Worm (Caenorhabditis elegans): ENCODE data around the gene K08D8.11.

Gene K08D8.11

DNA sequence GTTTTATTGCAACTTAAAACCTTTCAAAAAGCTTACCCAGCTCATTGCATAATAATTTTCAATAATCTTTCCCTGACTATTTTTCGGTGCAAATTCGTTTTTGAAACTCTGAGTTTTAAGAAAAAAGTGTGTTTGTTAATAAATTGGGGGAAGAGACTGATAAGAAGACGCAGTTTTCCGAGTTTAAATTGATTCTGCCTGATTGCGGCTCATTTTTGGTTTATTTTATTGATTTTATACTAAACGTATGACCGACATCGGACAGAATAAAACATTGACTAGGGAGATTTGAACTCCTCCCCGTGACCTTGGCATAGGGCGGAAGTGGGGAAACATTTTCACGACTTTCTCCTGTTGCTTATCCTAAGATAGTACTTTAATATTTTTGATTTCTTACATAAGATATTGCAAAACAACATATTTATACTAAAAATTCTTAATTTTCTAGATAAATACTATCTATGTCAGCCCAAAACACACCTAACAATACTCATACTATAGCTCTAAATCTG lies 1.3 kb downstream of the K08D8.11 start, which contains the start of gene K08D8.7:
TSS of gene K08D8.7 (plus strand) at position 462 of the 512 bp plus-strand sequence.
- TF ChIP-seq pha-4 (tag; optimal IDR thresholded peaks at IDR 0.05) (peak; percentile 28), egl-5 (tag; optimal IDR thresholded peaks at IDR 0.05) (no peak), elt-2 (tag; optimal IDR thresholded peaks at IDR 0.05) (peak; percentile 71), pqm-1 (tag; optimal IDR thresholded peaks at IDR 0.05) (peak; percentile 3), nhr-43 (tag; optimal IDR thresholded peaks at IDR 0.05; ENCODE audit: poor library complexity, severe bottlenecking) (no peak), ceh-9 (tag; optimal IDR thresholded peaks at IDR 0.05) (no peak), nfya-1 (tag; optimal IDR thresholded peaks at IDR 0.05; ENCODE audit: insufficient read depth) (no peak), fos-1 (tag; optimal IDR thresholded peaks at IDR 0.05) (no peak), aly-2 (tag; optimal IDR thresholded peaks at IDR 0.05) (no peak), R02D3.7 (tag; optimal IDR thresholded peaks at IDR 0.05) (no peak), egl-27 (tag; optimal IDR thresholded peaks at IDR 0.05) (no peak), ceh-28 (tag; optimal IDR thresholded peaks at IDR 0.05) (no peak), lin-39 (tag; optimal IDR thresholded peaks at IDR 0.05) (no peak), ama-1 (optimal IDR thresholded peaks at IDR 0.05) (no peak)

DNA sequence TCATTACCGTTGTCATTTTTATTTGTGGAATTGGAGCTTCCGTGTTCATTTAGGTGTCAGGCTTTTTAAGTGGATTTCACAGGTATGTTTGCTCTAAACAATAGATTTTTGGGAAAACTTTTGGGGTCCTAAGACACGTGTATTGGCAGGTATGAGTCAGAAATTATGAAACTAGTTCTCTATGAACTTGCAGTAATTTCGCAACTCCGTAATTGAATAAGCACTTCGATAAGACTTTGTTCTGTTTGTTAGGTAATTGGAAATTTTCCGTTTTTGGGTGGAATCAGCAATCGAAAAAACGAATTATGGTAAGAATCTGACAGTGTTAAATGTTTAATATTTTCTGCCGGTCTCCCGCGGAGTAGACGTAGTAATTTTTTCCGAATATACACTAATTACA lies 2.0 kb downstream of the K08D8.11 start:
- TF ChIP-seq nfya-1 (tag; optimal IDR thresholded peaks at IDR 0.05; ENCODE audit: insufficient read depth) (no peak), zag-1 (tag; optimal IDR thresholded peaks at IDR 0.05) (no peak), pha-4 (tag; optimal IDR thresholded peaks at IDR 0.05) (no peak), fos-1 (tag; optimal IDR thresholded peaks at IDR 0.05) (no peak), nhr-12 (tag; optimal IDR thresholded peaks at IDR 0.05) (no peak), hmg-11 (tag; optimal IDR thresholded peaks at IDR 0.05) (no peak), tbx-2 (tag; optimal IDR thresholded peaks at IDR 0.05) (no peak), nhr-43 (tag; optimal IDR thresholded peaks at IDR 0.05; ENCODE audit: poor library complexity, severe bottlenecking) (no peak), lin-15B (tag; optimal IDR thresholded peaks at IDR 0.05) (no peak), lsy-12 (tag; optimal IDR thresholded peaks at IDR 0.05) (no peak)

DNA sequence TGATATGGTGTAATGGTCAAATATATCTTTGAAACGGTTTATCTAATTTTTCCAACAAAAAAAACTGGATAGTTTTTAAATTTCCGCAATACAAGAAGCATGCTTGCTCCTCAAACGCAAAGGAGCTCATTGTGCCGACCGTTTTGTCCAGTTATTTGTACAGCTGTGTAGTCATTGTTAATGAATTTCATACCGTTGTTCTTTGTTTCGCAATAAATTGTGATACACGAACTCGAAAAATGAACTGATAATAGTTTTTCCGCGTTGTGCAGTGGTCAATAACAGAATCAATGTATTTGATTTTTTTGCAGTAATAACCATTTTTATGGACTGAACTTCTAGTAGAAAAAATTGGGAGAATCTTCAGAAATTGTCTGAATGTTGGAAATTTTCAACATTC lies 3.7 kb downstream of the K08D8.11 start:
- TF ChIP-seq elt-2 (tag; optimal IDR thresholded peaks at IDR 0.05) = peak; percentile 10
- peak; percentile 10 for TF ChIP-seq pha-4 (tag; optimal IDR thresholded peaks at IDR 0.05)
- no peak for TF ChIP-seq nhr-25 (tag; optimal IDR thresholded peaks at IDR 0.05)

DNA sequence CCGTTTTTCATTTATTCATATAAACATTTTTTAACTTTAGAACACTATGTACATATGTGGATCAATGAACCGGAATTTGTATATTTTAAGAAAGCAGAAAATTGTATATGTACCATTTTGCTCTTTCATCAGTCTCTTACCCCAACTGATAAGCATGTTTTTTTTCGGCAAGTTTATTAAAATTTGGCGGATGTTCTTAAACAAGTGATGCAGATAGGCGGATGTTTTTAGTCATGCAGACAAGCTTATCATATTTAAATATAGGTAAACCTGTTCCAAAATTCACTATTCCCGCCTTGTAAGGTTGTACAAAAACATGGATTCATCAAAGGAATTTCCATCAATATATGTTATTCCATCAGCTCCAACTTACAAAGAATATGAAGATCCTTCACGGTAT lies 4.3 kb downstream of the K08D8.11 start, which contains the start of gene K08D8.9:
TSS of gene K08D8.9 (plus strand) at position 301 of the 400 bp plus-strand sequence.
- TF ChIP-seq nhr-11 (tag; optimal IDR thresholded peaks at IDR 0.05) = no peak
- TF ChIP-seq fkh-2 (tag; optimal IDR thresholded peaks at IDR 0.05) = no peak
- no peak for TF ChIP-seq mdl-1 (tag; optimal IDR thresholded peaks at IDR 0.05)
- no peak for TF ChIP-seq zag-1 (tag; optimal IDR thresholded peaks at IDR 0.05)
- no peak for TF ChIP-seq R02D3.7 (tag; optimal IDR thresholded peaks at IDR 0.05)
- no peak for TF ChIP-seq pha-4 (tag; optimal IDR thresholded peaks at IDR 0.05)
- TF ChIP-seq pqm-1 (tag; optimal IDR thresholded peaks at IDR 0.05) = no peak
- no peak for TF ChIP-seq aly-2 (tag; optimal IDR thresholded peaks at IDR 0.05)
- TF ChIP-seq nhr-28 (tag; optimal IDR thresholded peaks at IDR 0.05) = no peak
- TF ChIP-seq ama-1 (optimal IDR thresholded peaks at IDR 0.05) = no peak
- no peak for TF ChIP-seq fos-1 (tag; optimal IDR thresholded peaks at IDR 0.05)
- TF ChIP-seq lin-39 (tag; optimal IDR thresholded peaks at IDR 0.05) = no peak
- no peak for TF ChIP-seq nfya-1 (tag; optimal IDR thresholded peaks at IDR 0.05; ENCODE audit: insufficient read depth)

DNA sequence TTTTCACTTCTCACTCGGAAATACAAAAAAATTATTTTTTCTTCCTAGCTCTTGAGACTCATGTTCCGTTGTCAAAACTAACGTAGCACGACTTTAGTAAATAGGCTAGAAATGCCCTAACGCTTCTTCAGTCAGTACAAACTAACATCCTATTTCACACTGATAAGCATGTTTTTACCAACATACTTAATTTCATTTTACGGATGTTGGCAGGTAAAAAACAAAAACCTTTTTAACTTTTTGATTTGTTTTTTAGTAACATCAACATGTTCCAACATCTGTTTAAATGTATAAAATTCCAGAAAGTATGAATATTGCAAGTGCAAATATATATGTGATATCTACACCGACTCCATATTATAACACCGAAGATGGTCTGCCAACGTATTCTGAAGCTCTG lies 5.2 kb downstream of the K08D8.11 start, which contains the start of gene K08D8.10:
TSS of gene K08D8.10 (plus strand) at position 301 of the 400 bp plus-strand sequence.
- no peak for TF ChIP-seq fkh-10 (GFP tag; optimal IDR thresholded peaks at IDR 0.05)
- no peak for TF ChIP-seq mdl-1 (tag; optimal IDR thresholded peaks at IDR 0.05)
- TF ChIP-seq nhr-11 (tag; optimal IDR thresholded peaks at IDR 0.05) = no peak
- TF ChIP-seq nhr-77 (tag; optimal IDR thresholded peaks at IDR 0.05) = no peak
- TF ChIP-seq nhr-76 (tag; optimal IDR thresholded peaks at IDR 0.05) = no peak
- no peak for TF ChIP-seq lsy-12 (tag; optimal IDR thresholded peaks at IDR 0.05)

DNA sequence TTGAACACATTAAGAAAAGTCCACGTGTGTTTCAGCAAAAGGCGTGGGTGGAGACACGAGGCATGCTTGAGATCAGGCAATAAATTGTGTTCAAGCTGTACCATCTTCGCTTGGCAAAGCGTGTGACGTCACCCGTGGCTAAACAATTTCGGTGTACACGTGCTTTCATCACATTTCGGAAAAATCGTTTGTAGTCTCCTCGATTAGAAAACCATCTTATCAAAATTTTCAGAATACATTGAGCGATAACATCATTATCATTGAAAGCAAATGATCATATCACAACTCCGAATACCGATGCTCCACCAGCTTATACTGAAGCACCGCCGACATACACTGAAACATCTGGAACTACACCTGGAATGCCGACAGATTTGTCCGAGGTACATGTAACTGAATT lies 6.5 kb downstream of the K08D8.11 start:
- TF ChIP-seq jun-1 (tag; optimal IDR thresholded peaks at IDR 0.05) (peak; percentile 50), pqm-1 (tag; optimal IDR thresholded peaks at IDR 0.05) (peak; percentile 51), elt-1 (tag; optimal IDR thresholded peaks at IDR 0.05) (no peak), elt-2 (tag; optimal IDR thresholded peaks at IDR 0.05) (peak; percentile 86), lsy-12 (tag; optimal IDR thresholded peaks at IDR 0.05) (no peak), nhr-23 (tag; optimal IDR thresholded peaks at IDR 0.05) (no peak), aly-2 (tag; optimal IDR thresholded peaks at IDR 0.05) (no peak), pha-4 (tag; optimal IDR thresholded peaks at IDR 0.05) (no peak)

Data from whole organism, L3 larva.